Worm (Caenorhabditis elegans) whole organism, L1 larva: ENCODE results near the gene C13F10.8.

Source experiments
- aly-2 ChIP-seq: fragments of 150-350 bp; optimal IDR thresholded peaks from 2 replicates; lab custom pipeline; 2014; ENCODE audit warnings: missing biosample characterization, missing genetic modification characterization
- fos-1 ChIP-seq: fragments of 150-350 bp; optimal IDR thresholded peaks from 2 replicates; lab custom pipeline; 2014; ENCODE audit warnings: missing biosample characterization, missing genetic modification characterization
- jun-1 ChIP-seq: fragments of 150-350 bp; optimal IDR thresholded peaks from 2 replicates; lab custom pipeline; 2014; ENCODE audit warnings: missing biosample characterization, missing genetic modification reagents, missing genetic modification characterization
- lin-39 ChIP-seq: fragments of 150-350 bp; optimal IDR thresholded peaks from 2 replicates; lab custom pipeline; 2014; ENCODE audit warnings: missing biosample characterization, missing genetic modification reagents, missing genetic modification characterization
- nhr-11 ChIP-seq: fragments of 150-350 bp; optimal IDR thresholded peaks from 2 replicates; lab custom pipeline; 2014; ENCODE audit warnings: missing biosample characterization, missing genetic modification characterization
- nhr-90 ChIP-seq: sonication (generic microtip); optimal IDR thresholded peaks from 2 replicates; lab custom pipeline; 2016; ENCODE audit warnings: mild to moderate bottlenecking, missing genetic modification characterization, missing compliant biosample characterization; ENCODE audit not compliant: poor library complexity
- pqm-1 ChIP-seq: sonication (generic microtip); optimal IDR thresholded peaks from 3 replicates; lab custom pipeline; 2017; ENCODE audit warnings: missing biosample characterization, missing genetic modification characterization
- skn-1 ChIP-seq: fragments of 150-350 bp; optimal IDR thresholded peaks from 2 replicates; lab custom pipeline; 2014; ENCODE audit warnings: missing biosample characterization, missing genetic modification characterization
- sptf-1 ChIP-seq: fragments of 150-350 bp; optimal IDR thresholded peaks from 2 replicates; lab custom pipeline; 2014; ENCODE audit warnings: missing biosample characterization, missing genetic modification characterization
- swsn-7 ChIP-seq: sonication (generic microtip); optimal IDR thresholded peaks from 2 replicates; lab custom pipeline; 2016; ENCODE audit warnings: missing genetic modification characterization, missing compliant biosample characterization
- tbx-2 ChIP-seq: sonication (generic microtip); optimal IDR thresholded peaks from 2 replicates; lab custom pipeline; 2016; ENCODE audit warnings: missing genetic modification characterization, missing compliant biosample characterization
- tlp-1 ChIP-seq: fragments of 150-350 bp; optimal IDR thresholded peaks from 2 replicates; lab custom pipeline; 2014; ENCODE audit warnings: missing biosample characterization, missing genetic modification characterization
- unc-130 ChIP-seq: fragments of 150-350 bp; optimal IDR thresholded peaks from 2 replicates; lab custom pipeline; 2017; ENCODE audit warnings: missing biosample characterization, missing genetic modification characterization, inconsistent platforms
- ztf-4 ChIP-seq: fragments of 150-350 bp; optimal IDR thresholded peaks from 2 replicates; lab custom pipeline; 2014; ENCODE audit warnings: missing biosample characterization, missing genetic modification characterization

DNA sequence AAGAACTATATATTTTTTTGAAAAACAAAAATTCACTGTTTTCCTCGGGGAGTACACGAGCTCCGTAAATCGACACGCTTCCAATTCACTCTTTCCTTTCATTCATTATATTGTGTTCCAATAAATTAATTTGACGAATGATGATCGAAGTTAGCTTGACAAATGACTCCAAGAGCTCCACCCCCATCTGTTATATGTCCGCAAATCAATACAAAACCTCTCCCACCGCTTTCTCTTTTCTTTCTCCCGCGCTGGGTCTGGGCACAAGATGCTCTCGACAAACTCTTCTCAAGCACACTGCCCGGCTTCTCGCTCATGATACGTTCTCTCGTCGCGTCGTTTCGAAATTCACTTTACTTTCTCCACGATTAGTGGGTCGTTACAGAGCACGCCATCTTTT, 3.1 kb upstream of the C13F10.8 start, which contains the start of gene C13F10.1:
- TF ChIP-seq ztf-4 (no peak), tlp-1 (no peak), nhr-90 (tag; lab: Kevin White, UChicago) (no peak), unc-130 (tag; lab: Kevin White, UChicago) (no peak), lin-39 (tag; lab: Kevin White, UChicago) (no peak), fos-1 (tag; lab: Kevin White, UChicago) (no peak), nhr-11 (tag; lab: Kevin White, UChicago) (no peak), tbx-2 (tag; lab: Kevin White, UChicago) (no peak), sptf-1 (tag; lab: Kevin White, UChicago) (no peak), aly-2 (tag; lab: Kevin White, UChicago) (no peak), jun-1 (tag; lab: Kevin White, UChicago) (no peak), skn-1 (tag; lab: Kevin White, UChicago) (no peak), swsn-7 (tag; lab: Kevin White, UChicago) (no peak), pqm-1 (no peak)
